Worm (Caenorhabditis elegans) whole organism, L4 larva: Measurements from ENCODE around the gene cest-9.2.

ENCODE experiments used
- F26F4.8 ChIP-seq: fragments of 200-800 bp; sonication (Bioruptor generic); conservative IDR thresholded peaks from 2 replicates; pipeline ENCODE4 v1.3.6; 2022; ENCODE audit warnings: missing genetic modification characterization, missing compliant biosample characterization
- F44E2.7 ChIP-seq: fragments of 200-800 bp; sonication (Bioruptor generic); IDR thresholded peaks from 2 replicates; pipeline ENCODE4 v2.1.2; 2022; ENCODE audit warnings: missing genetic modification characterization, missing compliant biosample characterization
- F49E8.2 ChIP-seq: sonication (generic microtip); optimal IDR thresholded peaks from 2 replicates; lab custom pipeline; 2016; ENCODE audit warnings: missing compliant biosample characterization, mild to moderate bottlenecking, missing genetic modification characterization, borderline replicate concordance
- T20F7.1 ChIP-seq: fragments of 200-800 bp; sonication (Bioruptor generic); optimal IDR thresholded peaks from 2 replicates; lab custom pipeline; 2018; ENCODE audit warnings: mild to moderate bottlenecking, missing genetic modification characterization, missing compliant biosample characterization
- aha-1 ChIP-seq: fragments of 150-350 bp; peaks from one replicate; lab custom pipeline; 2014; ENCODE audit warnings: missing biosample characterization, missing genetic modification characterization
- aly-2 ChIP-seq: sonication (generic microtip); optimal IDR thresholded peaks from 2 replicates; lab custom pipeline; 2018; ENCODE audit warnings: missing biosample characterization, missing genetic modification characterization
- ama-1 ChIP-seq: fragments of 150-350 bp; optimal IDR thresholded peaks from 2 replicates; lab custom pipeline; 2014; ENCODE audit warnings: inconsistent platforms, mixed read lengths
- attf-4 ChIP-seq: sonication (generic microtip); optimal IDR thresholded peaks from 3 replicates; lab custom pipeline; 2017; ENCODE audit warnings: missing biosample characterization, missing genetic modification characterization
- ceh-82 ChIP-seq: sonication (generic microtip); optimal IDR thresholded peaks from 2 replicates; lab custom pipeline; 2017; ENCODE audit warnings: missing biosample characterization, missing genetic modification characterization
- ctbp-1 ChIP-seq: fragments of 200-800 bp; sonication (Bioruptor generic); IDR thresholded peaks from 2 replicates; pipeline ENCODE4 v1.3.6; 2022; ENCODE audit warnings: missing genetic modification reagents, missing genetic modification characterization, missing compliant biosample characterization
- daf-16 ChIP-seq, 3 experiments: sonication (generic microtip); optimal IDR thresholded peaks; 2 replicates each; lab custom pipeline; 2016 to 2017; ENCODE audit warnings: missing genetic modification characterization in 3 of 3, missing genetic modification reagents in 3 of 3, mild to moderate bottlenecking in 2 of 3, missing compliant biosample characterization in 2 of 3, missing biosample characterization in 1 of 3, moderate library complexity in 1 of 3
- daf-19 ChIP-seq: fragments of 200-800 bp; sonication (Bioruptor generic); conservative IDR thresholded peaks from 2 replicates; pipeline ENCODE4 v1.3.6; 2022; ENCODE audit warnings: missing genetic modification characterization, missing compliant biosample characterization
- daf-8 ChIP-seq: fragments of 200-800 bp; sonication (Bioruptor generic); IDR thresholded peaks from 2 replicates; pipeline ENCODE4 v1.3.6; 2022; ENCODE audit warnings: missing genetic modification characterization, missing compliant biosample characterization
- dmd-6 ChIP-seq: fragments of 200-800 bp; sonication (Bioruptor generic); IDR thresholded peaks from 2 replicates; pipeline ENCODE4 v1.3.6; 2022; ENCODE audit warnings: missing genetic modification reagents, missing genetic modification characterization, missing compliant biosample characterization
- dmd-8 ChIP-seq: fragments of 200-800 bp; sonication (Bioruptor generic); IDR thresholded peaks from 2 replicates; pipeline ENCODE4 v1.3.6; 2022; ENCODE audit warnings: missing genetic modification characterization, missing compliant biosample characterization
- dpl-1 ChIP-seq: fragments of 150-350 bp; optimal IDR thresholded peaks from 2 replicates; lab custom pipeline; 2014; ENCODE audit warnings: missing biosample characterization, missing genetic modification reagents, missing genetic modification characterization
- dve-1 ChIP-seq: sonication (generic microtip); optimal IDR thresholded peaks from 2 replicates; lab custom pipeline; 2017; ENCODE audit warnings: antibody characterized with exemption, mild to moderate bottlenecking, missing genetic modification characterization, missing compliant biosample characterization; ENCODE audit not compliant: insufficient read depth
- egl-27 ChIP-seq: sonication (generic microtip); optimal IDR thresholded peaks from 3 replicates; lab custom pipeline; 2017; ENCODE audit warnings: missing biosample characterization, missing genetic modification reagents, missing genetic modification characterization
- fkh-10 ChIP-seq: fragments of 150-350 bp; optimal IDR thresholded peaks from 2 replicates; lab custom pipeline; 2014; ENCODE audit warnings: missing biosample characterization, missing genetic modification reagents, missing genetic modification characterization
- fos-1 ChIP-seq: fragments of 150-350 bp; optimal IDR thresholded peaks from 2 replicates; lab custom pipeline; 2014; ENCODE audit warnings: missing biosample characterization, missing genetic modification characterization
- gei-8 ChIP-seq: fragments of 200-800 bp; sonication (Bioruptor generic); optimal IDR thresholded peaks from 2 replicates; lab custom pipeline; 2018; ENCODE audit warnings: mild to moderate bottlenecking, missing genetic modification characterization, missing compliant biosample characterization
- hlh-11 ChIP-seq: fragments of 200-800 bp; sonication (Bioruptor generic); optimal IDR thresholded peaks from 2 replicates; lab custom pipeline; 2018; ENCODE audit warnings: mild to moderate bottlenecking, missing genetic modification characterization, missing compliant biosample characterization
- hmg-1.1 ChIP-seq: fragments of 200-800 bp; sonication (Bioruptor generic); IDR thresholded peaks from 2 replicates; pipeline ENCODE4 v1.3.6; 2022; ENCODE audit warnings: missing genetic modification reagents, missing genetic modification characterization, missing compliant biosample characterization
- jun-1 ChIP-seq: fragments of 150-350 bp; optimal IDR thresholded peaks from 2 replicates; lab custom pipeline; 2014; ENCODE audit warnings: missing biosample characterization, missing genetic modification reagents, missing genetic modification characterization
- lin-1 ChIP-seq: fragments of 200-800 bp; sonication (Bioruptor generic); IDR thresholded peaks from 2 replicates; pipeline ENCODE4 v1.3.6; 2022; ENCODE audit warnings: missing genetic modification reagents, missing genetic modification characterization, missing compliant biosample characterization
- lin-13 ChIP-seq: fragments of 150-350 bp; optimal IDR thresholded peaks from 2 replicates; lab custom pipeline; 2014; ENCODE audit warnings: missing biosample characterization, missing genetic modification reagents, missing genetic modification characterization
- mdl-1 ChIP-seq, 2 experiments: fragments of 150-350 bp in 1 of 2; sonication (generic microtip) in 1 of 2; optimal IDR thresholded peaks; 2 replicates each; lab custom pipeline; 2014 to 2017; ENCODE audit warnings: missing biosample characterization in 2 of 2, missing genetic modification characterization in 2 of 2
- mep-1 ChIP-seq: fragments of 150-350 bp; sonication (generic microtip); optimal IDR thresholded peaks from 3 replicates; lab custom pipeline; 2014; ENCODE audit warnings: missing biosample characterization, missing genetic modification characterization
- nhr-102 ChIP-seq: sonication (generic microtip); optimal IDR thresholded peaks from 2 replicates; lab custom pipeline; 2016; ENCODE audit warnings: mild to moderate bottlenecking, missing genetic modification characterization, moderate library complexity, missing compliant biosample characterization
- nhr-25 ChIP-seq: sonication (generic microtip); optimal IDR thresholded peaks from 2 replicates; lab custom pipeline; 2017; ENCODE audit warnings: missing genetic modification characterization, mild to moderate bottlenecking, missing compliant biosample characterization, antibody characterized with exemption, moderate library complexity, borderline replicate concordance; ENCODE audit not compliant: insufficient read depth
- nhr-28 ChIP-seq: fragments of 150-350 bp; optimal IDR thresholded peaks from 2 replicates; lab custom pipeline; 2014; ENCODE audit warnings: missing biosample characterization, missing genetic modification characterization
- nhr-41 ChIP-seq: fragments of 200-800 bp; sonication (Bioruptor generic); IDR thresholded peaks from 2 replicates; pipeline ENCODE4 v1.3.6; 2022; ENCODE audit warnings: missing genetic modification reagents, missing genetic modification characterization, missing compliant biosample characterization
- php-3 ChIP-seq: fragments of 200-800 bp; sonication (Bioruptor generic); IDR thresholded peaks from 2 replicates; pipeline ENCODE4 v1.3.6; 2022; ENCODE audit warnings: missing genetic modification reagents, missing genetic modification characterization, missing compliant biosample characterization
- pqm-1 ChIP-seq: sonication (generic microtip); optimal IDR thresholded peaks from 2 replicates; lab custom pipeline; 2017; ENCODE audit warnings: missing biosample characterization, missing genetic modification characterization
- saeg-2 ChIP-seq: fragments of 200-800 bp; sonication (Bioruptor generic); IDR thresholded peaks from 2 replicates; pipeline ENCODE4 v1.3.6; 2022; ENCODE audit warnings: missing genetic modification reagents, missing genetic modification characterization, missing compliant biosample characterization
- set-16 ChIP-seq: fragments of 200-800 bp; sonication (Bioruptor generic); IDR thresholded peaks from 2 replicates; pipeline ENCODE4 v1.3.6; 2022; ENCODE audit warnings: missing genetic modification reagents, missing genetic modification characterization, missing compliant biosample characterization
- snpc-1.2 ChIP-seq: fragments of 200-800 bp; sonication (Bioruptor generic); IDR thresholded peaks from 2 replicates; pipeline ENCODE4 v1.3.6; 2022; ENCODE audit warnings: missing genetic modification reagents, missing genetic modification characterization, missing compliant biosample characterization
- spr-3 ChIP-seq: fragments of 200-800 bp; sonication (Bioruptor generic); optimal IDR thresholded peaks from 2 replicates; lab custom pipeline; 2018; ENCODE audit warnings: mild to moderate bottlenecking, missing genetic modification characterization, missing compliant biosample characterization
- unc-62 ChIP-seq, 3 experiments: fragments of 150-350 bp in 1 of 3; sonication (generic microtip); optimal IDR thresholded peaks in 2 of 3; peaks in 1 of 3; 1 replicate in 1 of 3; 2 replicates in 2 of 3; lab custom pipeline; 2014 to 2017; ENCODE audit warnings: missing biosample characterization in 3 of 3, missing genetic modification characterization in 3 of 3, missing genetic modification reagents in 3 of 3, missing genotype in 1 of 3
- zfp-2 ChIP-seq: sonication (generic microtip); optimal IDR thresholded peaks from 2 replicates; lab custom pipeline; 2016; ENCODE audit warnings: mild to moderate bottlenecking, missing genetic modification characterization, missing compliant biosample characterization
- zfp-3 ChIP-seq: fragments of 200-800 bp; sonication (Bioruptor generic); conservative IDR thresholded peaks from 2 replicates; pipeline ENCODE4 v1.3.6; 2022; ENCODE audit warnings: missing genetic modification reagents, missing genetic modification characterization, missing compliant biosample characterization
- zip-11 ChIP-seq: fragments of 200-800 bp; sonication (Bioruptor generic); IDR thresholded peaks from 2 replicates; pipeline ENCODE4 v1.3.6; 2022; ENCODE audit warnings: missing genetic modification characterization, missing compliant biosample characterization
- zip-2 ChIP-seq: fragments of 150-350 bp; optimal IDR thresholded peaks from 2 replicates; lab custom pipeline; 2014; ENCODE audit warnings: missing biosample characterization, missing genetic modification characterization
- ztf-7 ChIP-seq: fragments of 150-350 bp; optimal IDR thresholded peaks from 2 replicates; lab custom pipeline; 2014; ENCODE audit warnings: missing biosample characterization, missing genetic modification characterization

cest-9.2 gene

DNA sequence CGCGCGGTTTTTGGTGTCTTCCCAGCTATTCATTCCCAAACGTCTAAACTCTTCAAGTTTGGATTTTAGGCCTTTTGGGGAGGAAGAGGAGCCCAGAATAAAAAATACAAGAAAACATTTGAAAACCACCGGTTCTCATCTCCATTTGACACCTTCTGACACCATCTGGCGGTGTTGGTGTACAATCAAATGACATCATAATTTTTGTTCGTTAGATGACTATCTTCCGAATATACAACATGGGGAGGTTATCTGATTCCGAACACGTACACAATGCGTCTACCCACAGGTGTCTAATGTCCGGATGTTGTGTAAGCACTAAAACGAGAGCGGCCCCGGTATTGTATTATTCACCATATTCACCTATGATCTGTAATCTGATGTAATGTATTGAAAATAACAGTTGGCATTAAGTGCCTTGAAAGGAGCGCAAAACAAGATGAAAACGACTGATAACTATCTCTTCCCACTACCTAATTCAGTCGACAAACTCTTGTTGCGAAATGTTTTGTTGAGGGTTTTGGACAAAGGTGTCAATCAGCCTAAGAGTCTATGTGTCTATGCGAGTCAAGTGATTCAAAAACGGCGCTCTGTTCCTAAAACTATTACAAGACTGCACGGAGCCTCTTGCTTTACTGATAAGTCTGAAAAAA, 49.3 kb upstream of the cest-9.2 start (continued):
- TF ChIP-seq daf-8 (GFP tag; lab: Robert Waterston, UW) (no peak), egl-27 (tag; lab: Kevin White, UChicago) (no peak), T20F7.1 (GFP tag; lab: Kevin White, UChicago) (peak; percentile 23), set-16 (no peak), F49E8.2 (tag; lab: Kevin White, UChicago) (no peak), ztf-7 (peak; percentile 61), nhr-25 (tag; lab: Kevin White, UChicago) (no peak), zip-11 (GFP tag; lab: Robert Waterston, UW) (no peak), lin-1 (GFP tag; lab: Robert Waterston, UW) (peak; percentile 62; the same call in 1 of the 2 replicates), dve-1 (tag; lab: Kevin White, UChicago) (peak; percentile 85), snpc-1.2 (no peak), dpl-1 (no peak), nhr-102 (tag; lab: Kevin White, UChicago) (peak; percentile 73), mep-1 (peak; percentile 49), lin-13 (no peak), unc-62 (GFP tag; optimal IDR thresholded peaks at IDR 0.05 in 1 of 2; lab: Kevin White, UChicago) (no peak), unc-62 (tag; optimal IDR thresholded peaks at IDR 0.05; lab: Kevin White, UChicago) (no peak), ama-1 (lab: Kevin White, UChicago) (no peak), gei-8 (GFP tag; lab: Kevin White, UChicago) (no peak), aly-2 (tag; lab: Kevin White, UChicago) (no peak)

DNA sequence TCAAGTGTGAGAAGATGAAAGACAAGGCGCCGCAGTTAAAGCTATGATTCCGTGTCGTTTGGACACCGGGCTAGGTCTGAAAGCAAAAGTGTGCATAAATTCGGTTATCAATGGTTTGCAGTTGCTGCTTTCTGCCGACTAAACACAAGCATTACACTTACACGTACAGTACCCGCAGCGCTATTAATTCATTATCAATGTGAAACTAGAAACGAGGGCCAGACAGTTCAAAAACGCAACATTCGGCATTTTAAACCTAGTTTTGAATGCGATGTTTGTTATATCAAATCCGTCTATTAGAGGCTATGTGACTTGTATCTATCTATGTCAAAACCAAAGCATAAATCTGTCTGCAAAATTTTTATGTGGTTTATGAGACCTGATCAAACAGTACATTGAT, 47.9 kb upstream of the cest-9.2 start:
- no peak for TF ChIP-seq daf-16 (GFP tag; optimal IDR thresholded peaks at IDR 0.05; lab: Kevin White, UChicago)
- peak; percentile 3 for TF ChIP-seq daf-16 (tag; optimal IDR thresholded peaks at IDR 0.05; lab: Kevin White, UChicago)
- peak; percentile 51 for TF ChIP-seq pqm-1 (tag; lab: Kevin White, UChicago)
- TF ChIP-seq hmg-1.1 (GFP tag; lab: Robert Waterston, UW): no peak
- peak; percentile 50 for TF ChIP-seq dmd-6

DNA sequence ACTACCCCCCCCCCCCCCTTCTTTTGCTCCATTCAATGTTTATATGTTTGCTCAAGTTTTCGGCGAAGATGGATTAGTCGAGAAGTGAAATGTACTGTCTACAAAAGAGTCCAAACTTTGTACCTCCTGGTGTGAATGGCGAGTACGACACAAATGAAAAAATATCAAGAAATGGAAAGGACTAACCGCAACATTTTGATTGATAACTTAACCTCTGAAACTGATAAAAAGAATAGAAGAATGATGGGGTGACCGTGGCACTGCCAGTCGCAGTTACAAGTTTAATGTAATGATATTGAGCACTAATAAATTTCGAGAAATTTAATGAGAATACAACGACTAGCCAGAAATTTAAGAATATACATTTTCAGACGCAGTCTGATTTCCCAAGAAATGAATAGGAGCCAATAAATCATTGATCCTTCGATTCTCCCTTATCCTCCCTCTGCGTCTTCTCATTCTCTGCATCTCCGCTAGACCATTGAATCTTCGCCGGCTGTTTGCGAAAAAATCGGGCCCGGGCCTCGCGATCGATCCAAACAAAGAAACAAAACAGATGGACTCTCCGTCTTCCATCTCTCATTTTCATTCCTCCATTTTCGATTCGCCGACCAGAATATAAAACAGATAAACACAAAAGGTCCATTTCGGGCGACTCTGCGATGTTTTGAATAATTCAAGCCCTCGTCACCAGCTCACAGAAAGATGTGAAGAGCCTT, 47.1 kb upstream of the cest-9.2 start:
- no peak for TF ChIP-seq ctbp-1 (GFP tag; lab: Robert Waterston, UW)
- TF ChIP-seq php-3: no peak
- no peak for TF ChIP-seq lin-13
- no peak for TF ChIP-seq F44E2.7 (GFP tag; lab: Robert Waterston, UW)
- no peak for TF ChIP-seq mdl-1 (tag; optimal IDR thresholded peaks at IDR 0.05; lab: Kevin White, UChicago)
- no peak for TF ChIP-seq jun-1 (tag; lab: Kevin White, UChicago)
- TF ChIP-seq fos-1: no peak
- TF ChIP-seq fkh-10: no peak
- TF ChIP-seq unc-62 (GFP tag; optimal IDR thresholded peaks at IDR 0.05 in 1 of 2; lab: Kevin White, UChicago): peak in 1 of 2 experiments; percentile 85
- no peak for TF ChIP-seq unc-62 (tag; optimal IDR thresholded peaks at IDR 0.05; lab: Kevin White, UChicago)
- no peak for TF ChIP-seq zfp-3 (GFP tag; lab: Robert Waterston, UW)
- peak; percentile 15 for TF ChIP-seq pqm-1 (tag; lab: Kevin White, UChicago)
- no peak for TF ChIP-seq ceh-82 (tag; lab: Kevin White, UChicago)
- TF ChIP-seq nhr-28 (tag; lab: Kevin White, UChicago): peak; percentile 15
- TF ChIP-seq dmd-8 (GFP tag; lab: Robert Waterston, UW): no peak
- TF ChIP-seq zfp-2 (tag; lab: Kevin White, UChicago): no peak
- peak; percentile 1 for TF ChIP-seq hlh-11
- no peak for TF ChIP-seq attf-4
- no peak for TF ChIP-seq hmg-1.1 (GFP tag; lab: Robert Waterston, UW)
- no peak for TF ChIP-seq zip-2 (tag; lab: Kevin White, UChicago)
- peak; percentile 49 for TF ChIP-seq aha-1 (tag; lab: Kevin White, UChicago)
- no peak for TF ChIP-seq daf-19 (GFP tag; lab: Robert Waterston, UW)
- no peak for TF ChIP-seq nhr-25 (tag; lab: Kevin White, UChicago)
- TF ChIP-seq daf-16 (GFP tag; optimal IDR thresholded peaks at IDR 0.05; lab: Kevin White, UChicago): no peak
- TF ChIP-seq daf-16 (tag; optimal IDR thresholded peaks at IDR 0.05; lab: Kevin White, UChicago): peak; percentile 38
- TF ChIP-seq dve-1 (tag; lab: Kevin White, UChicago): peak; percentile 19
- no peak for TF ChIP-seq spr-3 (GFP tag; lab: Kevin White, UChicago)
- TF ChIP-seq F26F4.8: no peak
- no peak for TF ChIP-seq nhr-41 (GFP tag; lab: Robert Waterston, UW)
- no peak for TF ChIP-seq aly-2 (tag; lab: Kevin White, UChicago)
- no peak for TF ChIP-seq saeg-2 (GFP tag; lab: Robert Waterston, UW)
